Worm (Caenorhabditis elegans): ENCODE results near the gene best-5.

- TF ChIP-seq pha-4 (GFP tag; IDR thresholded peaks at IDR 0.05), result no peak
- no peak for TF ChIP-seq pha-4 (tag; optimal IDR thresholded peaks at IDR 0.05)
- TF ChIP-seq nhr-102 (tag; optimal IDR thresholded peaks at IDR 0.05), result no peak
- no peak for TF ChIP-seq lin-13 (GFP tag; optimal IDR thresholded peaks at IDR 0.05)
Observed at ce11 chrIII:9658569-9658968, 31.5 kb downstream of the best-5 start.
